Fruit fly (Drosophila melanogaster) ovary, adult (tissue): ENCODE data around the gene CG14893.

Experiments
- CG17801 ChIP-seq: fragments of 200-800 bp; optimal IDR thresholded peaks from 2 replicates; lab custom pipeline; 2019; ENCODE audit warnings: missing biosample characterization, mild to moderate bottlenecking, missing genetic modification characterization, moderate library complexity; ENCODE audit not compliant: partially characterized antibody

The CG14893 gene

DNA sequence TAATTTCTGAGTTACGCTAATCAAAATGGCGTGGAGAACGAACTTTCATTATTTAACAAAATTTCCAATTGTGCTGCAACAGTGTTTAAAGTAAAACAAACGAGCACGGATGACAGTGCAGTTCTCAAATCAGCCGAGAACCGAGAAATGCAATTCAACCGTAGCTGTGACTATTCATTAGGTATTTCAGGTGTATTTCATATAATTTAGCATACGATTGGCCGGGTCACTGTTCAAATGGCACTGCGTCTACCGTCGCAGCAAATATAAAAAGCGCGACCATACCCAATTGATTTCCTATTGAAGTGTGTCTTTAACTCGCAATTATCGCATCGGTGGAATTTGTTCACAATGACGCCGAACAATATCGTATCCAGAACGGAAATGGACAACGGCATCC is at the start of gene CG14893:
CG14893 (plus strand) TSS at position 301 of the 400 bp plus-strand sequence.
- TF ChIP-seq CG17801 (GFP tag; lab: Kevin White, UChicago) = no peak

DNA sequence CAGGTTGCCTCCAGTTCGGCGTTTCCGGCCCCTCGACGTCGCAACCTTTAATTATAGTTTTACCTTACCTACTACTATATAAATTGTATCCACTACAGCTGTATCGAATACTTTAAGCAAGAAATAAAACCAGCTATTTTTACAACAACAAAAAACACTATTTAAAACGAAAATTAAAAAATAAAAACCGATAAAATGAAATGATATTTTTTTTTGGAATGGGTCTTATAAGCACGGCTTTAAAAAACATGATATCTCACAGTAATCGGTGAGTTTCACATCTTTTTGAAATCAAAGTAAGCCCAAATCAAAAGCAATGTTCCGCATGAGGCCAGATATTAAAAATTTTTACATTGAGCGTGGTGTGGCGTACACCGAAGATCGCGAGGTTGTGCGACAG is 49.4 kb upstream of the CG14893 start, which contains the start of gene CG14891:
CG14891 (plus strand) TSS at position 301 of the 400 bp plus-strand sequence.
- no peak for TF ChIP-seq CG17801 (GFP tag; lab: Kevin White, UChicago)

DNA sequence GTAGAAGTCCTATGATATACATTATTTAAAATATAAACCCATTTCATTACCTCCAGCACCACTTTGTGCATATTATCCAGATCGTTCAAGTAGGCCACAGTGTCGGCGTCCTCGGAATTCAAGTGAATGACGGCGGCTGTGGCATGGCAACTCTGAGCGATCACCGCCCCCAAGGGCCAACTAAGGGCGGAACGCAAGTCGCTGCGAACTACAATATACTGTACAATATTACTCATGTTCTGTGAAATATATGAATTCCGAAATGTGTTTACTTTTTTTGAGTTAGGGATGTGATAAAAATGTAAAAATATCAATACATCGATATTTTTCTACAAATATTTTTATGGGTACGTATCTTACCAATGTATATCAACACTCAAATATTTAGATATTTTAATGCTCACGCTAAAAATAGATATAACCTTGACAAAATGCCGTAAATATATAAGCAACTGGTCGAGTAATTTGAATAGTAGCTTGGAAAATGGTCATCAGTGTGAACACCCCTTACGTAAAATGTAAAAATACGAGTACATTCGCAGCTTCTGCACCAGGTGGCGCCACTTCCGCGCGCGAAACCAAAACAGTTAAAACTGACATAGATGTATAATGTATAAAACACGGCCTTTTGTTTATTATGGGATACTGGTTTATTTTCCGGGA is 47.0 kb upstream of the CG14893 start, which contains the start of gene CG14903:
CG14903 (minus strand) TSS at position 270 of the 663 bp plus-strand sequence.
- no peak for TF ChIP-seq CG17801 (GFP tag; lab: Kevin White, UChicago)

DNA sequence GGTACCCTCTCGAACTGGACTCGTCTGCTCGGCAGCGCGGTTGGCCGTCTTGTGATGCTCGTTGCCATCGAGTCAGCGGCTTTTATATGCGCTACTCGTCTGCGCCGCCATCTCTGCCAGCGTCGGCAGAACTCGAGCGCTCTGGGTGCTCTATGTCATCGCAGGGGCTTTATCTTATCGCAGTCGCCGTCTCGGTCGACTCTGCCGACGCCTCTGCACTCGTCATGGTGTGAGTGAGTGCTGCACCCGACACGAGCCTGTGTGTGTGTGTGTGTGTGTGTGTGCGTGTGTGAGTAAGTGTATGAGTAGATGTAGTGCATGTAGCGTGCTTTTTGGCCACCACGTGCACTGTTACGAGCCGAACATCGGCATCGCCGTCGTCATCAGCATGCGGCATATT is 37.0 kb upstream of the CG14893 start, which contains the start of gene Scp2:
Scp2 (minus strand) TSS at position 59 of the 400 bp plus-strand sequence.
- no peak for TF ChIP-seq CG17801 (GFP tag; lab: Kevin White, UChicago)

DNA sequence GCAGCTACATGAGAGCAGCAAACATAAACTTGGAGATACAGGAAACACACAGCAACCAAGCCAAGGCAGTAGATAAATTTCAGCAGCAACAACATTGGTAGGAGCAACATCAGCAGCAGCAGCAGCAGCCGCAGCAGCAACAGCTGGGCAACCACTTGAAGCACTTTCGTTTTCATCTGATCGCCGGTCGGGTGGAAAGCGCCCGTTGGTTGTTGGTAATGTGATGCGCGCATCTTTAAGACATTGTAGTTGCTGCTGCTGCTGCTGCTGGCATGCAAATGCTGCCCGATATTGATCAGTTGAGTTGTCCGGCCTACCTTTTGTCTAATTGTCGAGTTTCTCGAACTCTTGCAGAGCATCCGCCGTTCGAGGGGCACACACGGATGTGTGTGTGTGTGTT is 29.2 kb upstream of the CG14893 start:
- no peak for TF ChIP-seq CG17801 (GFP tag; lab: Kevin White, UChicago)

DNA sequence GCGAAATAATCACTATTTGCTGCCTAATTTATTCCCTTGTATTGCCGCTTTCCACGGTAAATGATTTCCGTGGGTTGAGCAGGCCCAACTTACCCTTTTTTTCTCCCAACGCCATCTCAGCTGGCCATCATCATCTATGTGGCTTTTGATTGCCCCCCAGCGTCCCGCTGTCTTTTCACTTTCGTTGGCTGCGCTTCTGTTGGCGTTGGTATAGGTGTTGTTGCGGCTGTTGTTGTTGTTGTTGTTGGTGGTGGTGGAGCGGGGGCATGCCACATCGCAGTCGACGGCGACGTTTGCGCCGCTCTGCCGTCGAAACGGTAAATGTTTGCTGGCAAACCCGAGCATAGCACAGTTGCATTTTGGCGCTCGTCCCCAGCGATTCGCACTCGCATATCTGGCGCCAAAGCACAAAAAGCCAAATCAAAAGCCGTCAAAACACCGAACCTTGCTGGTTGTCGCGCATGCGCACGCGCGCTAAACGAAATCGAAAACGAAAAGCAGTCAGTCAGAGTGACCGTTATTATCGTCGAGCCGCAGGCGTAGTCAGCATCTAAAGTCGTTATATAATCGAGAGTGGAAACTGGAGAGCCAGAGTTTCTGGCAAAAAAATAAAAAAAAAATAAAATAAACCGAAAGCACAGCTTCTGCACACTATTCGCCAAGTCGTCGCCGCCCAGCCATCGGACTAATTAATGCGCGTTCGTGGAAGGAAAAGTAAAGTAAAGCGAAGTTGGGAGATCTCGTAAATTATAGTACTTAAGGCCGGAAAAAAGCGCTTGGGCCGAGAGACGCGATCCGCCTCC is 26.3 kb upstream of the CG14893 start, which contains the start of gene CG14892:
CG14892 (plus strand) TSS at position 359 of the 803 bp plus-strand sequence.
- TF ChIP-seq CG17801 (GFP tag; lab: Kevin White, UChicago) = no peak

DNA sequence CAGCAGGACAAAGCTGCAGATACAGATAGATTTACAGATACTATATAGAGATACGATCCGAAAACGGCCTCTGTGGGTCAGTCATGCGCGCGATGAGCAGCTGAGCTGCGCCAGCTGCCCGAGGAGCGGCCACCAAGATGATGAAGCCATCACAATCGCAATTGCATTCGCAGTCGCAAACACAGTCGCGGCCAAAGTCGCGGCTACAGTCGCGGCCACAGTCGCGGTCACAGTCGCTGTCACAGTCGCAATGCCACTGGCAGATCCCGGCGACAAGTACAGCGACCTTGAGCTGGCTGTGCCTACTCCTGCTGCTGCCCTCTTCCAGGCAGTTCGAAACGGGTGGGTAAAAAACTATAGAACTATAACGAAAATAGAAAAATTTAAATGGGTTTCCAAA is 25.6 kb upstream of the CG14893 start:
- TF ChIP-seq CG17801 (GFP tag; lab: Kevin White, UChicago) = no peak

DNA sequence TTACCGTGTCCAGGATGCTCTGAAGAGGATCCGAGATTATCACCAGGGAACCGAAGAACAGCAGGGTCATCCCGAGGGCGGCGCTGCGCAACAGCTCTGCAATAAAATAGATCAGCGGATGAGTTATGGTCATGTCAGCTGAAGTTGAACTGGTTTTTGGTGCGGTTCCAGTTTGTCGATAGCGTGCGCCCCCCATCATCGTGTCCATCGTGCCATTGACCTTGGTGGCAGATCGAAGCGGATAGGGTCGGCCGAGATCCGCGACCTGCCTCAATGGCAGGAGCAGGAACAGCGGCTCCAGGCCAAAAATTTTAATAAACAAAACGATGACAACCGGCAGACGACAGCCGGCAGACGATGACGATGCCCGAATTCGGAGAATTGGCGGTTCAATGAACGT is 20.9 kb upstream of the CG14893 start:
- no peak for TF ChIP-seq CG17801 (GFP tag; lab: Kevin White, UChicago)

DNA sequence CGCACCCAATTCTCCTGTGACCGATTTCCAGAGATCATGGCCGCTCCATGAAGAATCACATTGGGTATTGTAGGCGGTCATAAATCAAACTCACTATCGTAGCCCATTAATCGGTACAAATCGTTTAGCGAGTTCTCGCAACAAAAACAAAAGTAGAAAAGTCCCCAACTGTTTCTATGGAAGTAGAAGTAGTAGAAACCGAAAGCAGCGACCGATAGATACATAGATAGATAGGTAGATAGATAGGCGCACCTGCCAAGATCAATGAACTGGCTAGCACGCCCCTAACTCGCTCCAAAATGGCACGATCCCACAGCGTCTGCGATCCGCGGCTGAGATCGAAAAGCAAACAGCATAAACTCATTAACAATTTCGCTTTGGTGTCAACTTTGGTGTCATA is 19.8 kb upstream of the CG14893 start:
- TF ChIP-seq CG17801 (GFP tag; lab: Kevin White, UChicago) = no peak

DNA sequence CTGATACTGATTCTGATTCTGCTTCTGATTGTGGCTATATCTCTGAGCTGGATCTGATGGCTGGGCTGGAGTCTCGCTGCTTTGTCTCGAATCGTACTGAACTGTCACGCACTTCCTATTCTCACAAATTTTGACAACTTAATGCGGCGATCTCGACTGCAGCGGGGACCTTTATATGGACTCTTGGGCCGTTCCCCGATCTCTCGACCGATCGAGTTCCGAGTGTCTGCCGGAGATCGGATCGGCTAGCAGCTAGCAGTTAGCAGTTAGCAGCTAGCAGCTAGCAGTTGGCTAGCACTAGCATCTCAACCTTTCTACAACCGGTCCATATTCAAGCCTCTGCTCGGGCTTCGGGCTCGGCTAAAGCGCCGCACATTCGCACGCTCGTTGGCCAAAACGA is 15.9 kb upstream of the CG14893 start, which contains the start of gene CG10345:
CG10345 (minus strand) TSS at position 147 of the 400 bp plus-strand sequence.
- no peak for TF ChIP-seq CG17801 (GFP tag; lab: Kevin White, UChicago)

DNA sequence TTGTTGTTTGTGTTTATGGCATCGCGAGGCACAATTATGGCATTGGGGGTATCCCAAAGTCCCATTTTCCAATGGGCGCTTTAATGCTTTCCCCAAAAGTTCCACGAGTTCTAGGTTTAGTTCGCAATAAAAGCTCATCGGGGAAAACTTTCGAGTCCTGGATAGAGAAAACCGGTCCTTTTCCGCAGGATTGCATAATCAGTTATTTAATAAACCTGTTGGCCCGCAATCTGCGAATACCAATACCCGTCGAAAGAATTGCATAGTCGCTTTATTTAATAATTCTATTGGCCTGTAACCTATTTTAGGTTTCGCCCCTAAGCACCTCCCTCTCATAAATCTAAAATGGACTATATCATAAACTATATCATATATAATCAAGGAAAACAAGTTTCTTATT is 14.6 kb upstream of the CG14893 start:
- no peak for TF ChIP-seq CG17801 (GFP tag; lab: Kevin White, UChicago)

DNA sequence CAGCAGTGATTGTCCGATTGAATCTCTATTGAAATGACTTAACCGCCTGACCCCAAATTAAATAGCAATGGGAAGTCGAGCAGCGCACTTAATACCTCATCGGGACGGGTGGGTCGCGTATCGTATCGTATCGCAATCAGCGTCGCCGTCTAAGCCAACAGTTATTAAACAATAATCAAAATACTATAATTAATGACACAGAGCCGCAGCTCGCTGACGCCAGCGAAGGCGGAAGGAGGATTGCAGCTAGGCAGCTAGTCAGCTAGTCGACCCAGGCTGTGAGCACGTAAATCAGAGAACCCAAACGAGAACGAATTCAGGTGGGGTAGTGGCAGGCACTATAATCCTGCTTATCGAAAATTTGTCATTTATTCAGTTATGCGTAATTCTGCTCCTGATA is 11.7 kb upstream of the CG14893 start, which contains the start of gene NPF:
NPF (plus strand) TSS at position 301 of the 400 bp plus-strand sequence.
- no peak for TF ChIP-seq CG17801 (GFP tag; lab: Kevin White, UChicago)

DNA sequence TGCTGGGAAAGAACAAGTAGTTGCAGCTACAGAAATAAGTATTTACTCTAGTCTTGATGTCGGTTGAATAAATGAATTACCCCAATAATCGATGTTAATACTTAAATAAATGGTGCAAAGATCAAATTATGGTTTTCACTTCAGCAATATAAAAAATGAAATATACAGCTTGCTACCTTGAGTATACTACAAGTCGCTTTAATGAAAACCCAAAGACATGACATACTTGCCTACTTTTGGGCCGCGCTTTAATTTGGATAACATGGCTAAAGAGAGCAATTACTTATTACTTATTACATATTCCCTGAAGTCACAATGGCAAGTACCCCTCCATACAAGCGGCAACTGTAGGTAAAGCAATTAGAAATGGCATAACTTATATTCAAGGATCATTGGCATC is 9.3 kb upstream of the CG14893 start:
- TF ChIP-seq CG17801 (GFP tag; lab: Kevin White, UChicago) = no peak

DNA sequence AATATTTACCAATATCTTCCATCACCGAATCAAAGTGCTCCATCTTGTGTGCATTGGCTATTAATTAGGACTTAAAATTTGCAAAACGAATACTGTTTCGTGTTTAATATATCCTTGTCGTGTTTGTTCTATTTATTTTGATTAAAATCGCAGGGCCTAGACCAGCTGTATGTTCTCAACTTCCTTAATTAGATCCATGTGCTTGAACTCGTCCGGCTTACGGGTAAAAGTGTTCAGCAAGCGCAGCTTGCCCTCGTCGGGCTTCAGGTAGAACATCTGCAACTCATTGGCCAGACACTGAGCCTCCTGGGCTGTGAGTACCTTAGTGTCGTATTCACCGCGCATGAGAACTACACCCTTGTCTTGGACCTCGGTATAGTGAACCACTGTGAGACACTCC is 7.3 kb upstream of the CG14893 start, which contains the start of gene CG12783:
CG12783 (minus strand) TSS at position 101 of the 400 bp plus-strand sequence.
- TF ChIP-seq CG17801 (GFP tag; lab: Kevin White, UChicago) = no peak

DNA sequence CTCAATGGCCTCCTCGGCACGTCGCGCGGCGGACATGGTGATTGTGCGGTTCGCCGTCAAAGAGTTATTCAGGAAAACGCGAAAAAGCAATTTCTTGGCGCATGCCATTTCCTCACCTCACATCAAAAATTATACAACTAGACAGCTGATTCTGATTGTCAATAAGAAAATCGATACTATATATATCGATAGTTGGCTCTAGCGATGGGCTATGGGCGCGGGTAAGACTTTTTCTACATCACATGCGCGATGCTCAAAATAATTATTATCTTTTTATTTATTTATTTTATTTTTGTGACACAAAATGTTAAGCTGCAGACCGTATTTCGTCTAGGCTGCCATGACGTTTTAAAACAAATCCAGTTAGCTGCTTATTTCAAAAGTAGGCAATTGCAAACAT is 6.3 kb upstream of the CG14893 start, which contains the start of gene CG10340:
CG10340 (minus strand) TSS at position 151 of the 400 bp plus-strand sequence.
- TF ChIP-seq CG17801 (GFP tag; lab: Kevin White, UChicago) = no peak
